Worm (Caenorhabditis elegans) whole organism, L3 larva: ENCODE data around the gene dmsr-6.

ENCODE experiments used
- ZK546.5 ChIP-seq: sonication (generic microtip); optimal IDR thresholded peaks from 2 replicates; lab custom pipeline; 2017; ENCODE audit warnings: missing biosample characterization, missing genetic modification characterization
- aly-2 ChIP-seq: fragments of 150-350 bp; optimal IDR thresholded peaks from 2 replicates; lab custom pipeline; 2014; ENCODE audit warnings: missing biosample characterization, missing genetic modification characterization
- ama-1 ChIP-seq: fragments of 150-350 bp; optimal IDR thresholded peaks from 2 replicates; lab custom pipeline; 2018
- ceh-16 ChIP-seq: sonication (generic microtip); optimal IDR thresholded peaks from 2 replicates; lab custom pipeline; 2017; ENCODE audit warnings: missing biosample characterization, missing genetic modification characterization
- ceh-9 ChIP-seq: sonication (generic microtip); optimal IDR thresholded peaks from 2 replicates; lab custom pipeline; 2018; ENCODE audit warnings: missing biosample characterization, missing genetic modification characterization
- egl-27 ChIP-seq: sonication (generic microtip); optimal IDR thresholded peaks from 4 replicates; lab custom pipeline; 2017; ENCODE audit warnings: missing biosample characterization, missing genetic modification reagents, missing genetic modification characterization
- elt-2 ChIP-seq: sonication (generic microtip); optimal IDR thresholded peaks from 2 replicates; lab custom pipeline; 2016; ENCODE audit warnings: missing genetic modification reagents, mild to moderate bottlenecking, missing genetic modification characterization, missing compliant biosample characterization
- fos-1 ChIP-seq: fragments of 150-350 bp; optimal IDR thresholded peaks from 2 replicates; lab custom pipeline; 2014; ENCODE audit warnings: missing biosample characterization, missing genetic modification characterization
- hmg-11 ChIP-seq: sonication (generic microtip); optimal IDR thresholded peaks from 2 replicates; lab custom pipeline; 2016; ENCODE audit warnings: missing genetic modification characterization, missing compliant biosample characterization
- jun-1 ChIP-seq: fragments of 150-350 bp; optimal IDR thresholded peaks from 2 replicates; lab custom pipeline; 2014; ENCODE audit warnings: missing biosample characterization, missing genetic modification reagents, missing genetic modification characterization
- lin-15B ChIP-seq: fragments of 150-350 bp; optimal IDR thresholded peaks from 2 replicates; lab custom pipeline; 2014; ENCODE audit warnings: missing biosample characterization, missing genetic modification characterization
- lin-39 ChIP-seq: fragments of 150-350 bp; optimal IDR thresholded peaks from 2 replicates; lab custom pipeline; 2018; ENCODE audit warnings: missing biosample characterization, missing genetic modification reagents, missing genetic modification characterization
- lsy-12 ChIP-seq: sonication (generic microtip); optimal IDR thresholded peaks from 2 replicates; lab custom pipeline; 2016; ENCODE audit warnings: mild to moderate bottlenecking, missing genetic modification characterization, missing compliant biosample characterization
- nhr-12 ChIP-seq: fragments of 150-350 bp; optimal IDR thresholded peaks from 2 replicates; lab custom pipeline; 2014; ENCODE audit warnings: missing biosample characterization, missing genetic modification characterization
- nhr-67 ChIP-seq: fragments of 150-350 bp; optimal IDR thresholded peaks from 2 replicates; lab custom pipeline; 2014; ENCODE audit warnings: missing biosample characterization, missing genetic modification characterization
- pha-4 ChIP-seq: fragments of 150-350 bp; optimal IDR thresholded peaks from 2 replicates; lab custom pipeline; 2014; ENCODE audit warnings: missing biosample characterization, missing genetic modification reagents, missing genetic modification characterization
- skn-1 ChIP-seq: fragments of 150-350 bp; optimal IDR thresholded peaks from 2 replicates; lab custom pipeline; 2014; ENCODE audit warnings: missing biosample characterization, missing genetic modification characterization
- zag-1 ChIP-seq: fragments of 150-350 bp; optimal IDR thresholded peaks from 2 replicates; lab custom pipeline; 2014; ENCODE audit warnings: missing biosample characterization, missing genetic modification characterization

The dmsr-6 gene

DNA sequence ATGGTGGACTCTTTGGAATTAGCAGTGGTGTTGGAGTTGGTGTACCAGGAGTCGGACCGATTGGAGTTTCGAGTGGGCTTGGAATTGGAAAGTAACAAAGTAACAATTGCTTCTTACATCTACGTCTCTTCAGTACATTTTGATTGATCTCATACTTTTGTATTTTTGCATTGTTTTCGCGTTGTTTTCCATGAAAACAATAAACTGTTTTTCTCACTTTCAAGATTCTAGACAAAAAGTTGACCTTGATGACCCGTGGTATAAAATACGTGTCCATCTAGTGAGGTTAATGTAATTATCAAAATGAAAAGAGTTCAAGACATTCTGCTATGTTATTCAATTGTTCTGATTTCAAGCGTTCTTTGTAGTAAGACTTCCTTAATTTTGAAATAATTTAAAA, 46.0 kb downstream of the dmsr-6 start, which contains the start of gene K10H10.5:
K10H10.5 (plus strand) TSS at position 301 of the 400 bp plus-strand sequence.
- TF ChIP-seq egl-27 (tag; lab: Kevin White, UChicago) (no peak), lin-39 (no peak), lsy-12 (no peak), aly-2 (tag; lab: Kevin White, UChicago) (no peak), jun-1 (tag; lab: Kevin White, UChicago) (no peak), zag-1 (tag; lab: Kevin White, UChicago) (no peak), fos-1 (no peak), ama-1 (lab: Kevin White, UChicago) (no peak)

DNA sequence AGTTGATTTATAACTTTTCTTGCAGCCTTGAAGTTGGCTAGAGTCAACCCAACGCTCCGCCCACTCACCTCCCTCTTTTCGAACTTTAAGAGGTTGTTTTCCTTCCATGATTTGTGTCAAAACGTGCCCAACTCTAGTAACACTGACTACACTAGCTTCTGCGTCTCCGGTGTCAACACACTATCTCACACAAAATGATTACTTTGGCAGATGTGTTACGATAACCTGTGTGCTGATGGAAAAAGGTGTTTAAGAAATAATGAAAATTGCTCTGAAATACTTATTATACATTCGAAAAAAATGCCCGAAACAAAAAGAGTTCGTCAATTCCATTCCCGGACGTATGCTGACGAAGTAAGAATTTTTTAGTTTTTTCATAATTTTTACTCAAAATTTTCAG, 47.6 kb downstream of the dmsr-6 start, which contains the start of gene K10H10.6:
K10H10.6 (plus strand) TSS at position 301 of the 400 bp plus-strand sequence.
- TF ChIP-seq lin-15B (tag; lab: Kevin White, UChicago) (no peak), hmg-11 (no peak)
- TF ChIP-seq, all 47 proteins: peak for 0

DNA sequence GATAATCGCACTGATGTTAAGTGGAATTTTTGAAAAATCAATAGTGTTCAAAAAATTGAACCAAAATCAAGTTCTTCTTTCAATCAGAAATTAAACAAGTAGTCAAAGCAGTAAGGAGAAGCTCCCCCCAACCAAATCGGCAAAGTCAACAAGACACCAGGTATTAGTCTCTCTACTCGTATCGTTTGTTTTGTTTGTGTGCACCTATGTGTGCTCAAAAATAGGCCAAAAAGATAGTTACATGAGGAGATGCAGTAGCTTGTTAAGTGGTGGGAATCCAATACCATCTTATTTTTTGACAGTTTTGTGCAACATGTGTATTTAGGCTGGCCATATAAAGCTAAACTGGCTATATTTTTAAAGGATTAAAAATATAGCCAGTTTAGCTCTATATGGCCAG, 50.8 kb downstream of the dmsr-6 start, which contains the start of gene K10H10.12:
K10H10.12 (minus strand) TSS at position 101 of the 400 bp plus-strand sequence.
- TF ChIP-seq ceh-16 (tag; lab: Kevin White, UChicago) (no peak), pha-4 (tag; lab: Kevin White, UChicago) (peak; percentile 41)

DNA sequence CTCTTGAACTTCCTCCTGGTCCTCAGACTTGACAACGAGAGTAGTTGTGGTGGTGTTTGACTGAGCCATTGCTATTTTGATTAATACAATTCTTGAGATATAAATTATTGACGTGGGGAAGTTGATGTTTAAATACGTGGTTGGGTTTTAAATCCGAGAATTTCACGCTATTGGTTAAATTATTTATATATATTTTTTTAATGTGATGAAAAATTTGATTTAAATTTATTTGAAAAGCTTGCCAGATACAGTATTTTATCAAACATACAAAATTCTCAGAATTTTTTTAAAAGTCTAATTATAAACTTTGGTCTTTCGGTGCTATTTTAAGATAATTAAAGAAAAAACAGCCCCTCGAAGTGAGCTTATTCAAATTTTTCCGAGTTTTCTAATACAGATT, 52.1 kb downstream of the dmsr-6 start, which contains the start of the genes K10H10.7 and K10H10.10:
K10H10.7 (minus strand) TSS at position 101 of the 400 bp plus-strand sequence.
K10H10.10 (plus strand) TSS at position 204 of the 400 bp plus-strand sequence.
- TF ChIP-seq nhr-12 (tag; lab: Kevin White, UChicago) (no peak), hmg-11 (no peak), nhr-67 (tag; lab: Kevin White, UChicago) (no peak), ZK546.5 (no peak)

DNA sequence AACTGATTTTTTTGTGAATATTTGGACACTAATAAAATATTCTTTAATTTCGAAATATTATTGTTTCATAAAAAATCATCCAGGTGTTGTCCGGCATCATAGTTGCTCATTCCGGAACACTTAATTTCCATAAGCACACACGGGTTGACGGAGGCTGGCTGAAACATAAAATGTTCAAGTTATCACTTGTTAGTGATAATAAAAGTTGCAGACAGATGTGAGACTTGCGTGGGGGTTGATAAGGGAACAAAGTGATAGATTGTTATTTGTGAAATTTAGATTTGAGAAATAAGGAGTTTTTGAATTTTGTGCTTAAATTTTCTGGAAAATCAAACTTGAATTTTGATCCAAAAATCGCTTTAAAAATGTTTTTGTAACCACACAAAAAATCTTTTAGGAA, 54.7 kb downstream of the dmsr-6 start:
- TF ChIP-seq ceh-9 (tag; lab: Kevin White, UChicago) (no peak), elt-2 (tag; lab: Kevin White, UChicago) (peak; percentile 54)

DNA sequence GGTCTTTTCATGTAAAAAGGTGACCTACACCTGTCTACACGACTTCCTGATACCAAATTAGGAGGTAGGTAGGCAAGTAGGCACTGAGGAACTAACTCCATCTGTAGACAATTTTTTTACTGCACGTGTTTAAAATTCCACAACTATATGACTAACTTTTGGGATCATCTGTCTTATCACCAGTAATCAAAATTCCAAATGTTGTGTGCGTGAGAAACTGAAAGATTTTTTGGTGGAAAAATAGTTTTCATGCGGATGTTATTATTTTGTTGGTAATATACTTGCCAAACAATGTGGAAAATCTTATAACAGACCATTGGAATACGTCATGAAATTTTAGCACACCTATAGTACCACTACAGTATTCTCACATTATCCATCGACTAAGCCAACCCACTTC, 55.8 kb downstream of the dmsr-6 start, which contains the start of gene K10H10.13:
K10H10.13 (minus strand) TSS at position 101 of the 400 bp plus-strand sequence.
- TF ChIP-seq skn-1 (tag; lab: Kevin White, UChicago): no peak
- TF ChIP-seq, all 47 proteins: peak for 0
